Fruit fly (Drosophila melanogaster) whole organism, embryonic: ENCODE measurements around the gene CG13921.
A peak's percentile ranks its signal among the peaks of the same experiment; 100 is the strongest.

Experiments
- BEAF-32 ChIP-seq: fragments of 200-800 bp; sonication (Bioruptor generic); optimal IDR thresholded peaks from 3 replicates; lab custom pipeline; 2017; ENCODE audit warnings: missing biosample characterization, missing genetic modification characterization, mild to moderate bottlenecking, moderate library complexity, missing genetic modification reagents
- CG11560 ChIP-seq: fragments of 200-800 bp; sonication (Bioruptor generic); IDR thresholded peaks from 3 replicates; pipeline ENCODE4 v1.3.6; 2022; ENCODE audit warnings: missing biosample characterization, missing genetic modification characterization
- CG11695 ChIP-seq: fragments of 200-800 bp; sonication (Bioruptor generic); IDR thresholded peaks from 3 replicates; pipeline ENCODE4 v1.3.6; 2022; ENCODE audit warnings: missing biosample characterization, missing genetic modification characterization
- CG12155 ChIP-seq: fragments of 200-800 bp; sonication (Bioruptor generic); optimal IDR thresholded peaks from 3 replicates; lab custom pipeline; 2016; ENCODE audit warnings: missing biosample characterization, missing genetic modification characterization
- CG12942 ChIP-seq: fragments of 200-800 bp; sonication (Bioruptor generic); optimal IDR thresholded peaks from 3 replicates; lab custom pipeline; 2016; ENCODE audit warnings: missing biosample characterization, missing genetic modification characterization
- CG13287 ChIP-seq: fragments of 200-800 bp; sonication (Bioruptor generic); IDR thresholded peaks from 2 replicates; pipeline ENCODE4 v1.3.6; 2022; ENCODE audit warnings: missing biosample characterization, missing genetic modification characterization; ENCODE audit not compliant: partially characterized antibody
- CG14441 ChIP-seq: fragments of 200-800 bp; sonication (Bioruptor generic); IDR thresholded peaks from 2 replicates; pipeline ENCODE4 v1.3.6; 2022; ENCODE audit warnings: missing biosample characterization, missing genetic modification characterization
- CG1647 ChIP-seq: fragments of 200-800 bp; sonication (Bioruptor generic); optimal IDR thresholded peaks from 3 replicates; lab custom pipeline; 2016; ENCODE audit warnings: missing biosample characterization, missing genetic modification characterization
- CG17912 ChIP-seq: fragments of 200-800 bp; sonication (Bioruptor generic); optimal IDR thresholded peaks from 2 replicates; lab custom pipeline; 2018; ENCODE audit warnings: missing biosample characterization, mild to moderate bottlenecking, missing genetic modification characterization
- CG2116 ChIP-seq: fragments of 200-800 bp; sonication (Bioruptor generic); optimal IDR thresholded peaks from 3 replicates; lab custom pipeline; 2018; ENCODE audit warnings: missing biosample characterization, mild to moderate bottlenecking, missing genetic modification characterization
- CG2875 ChIP-seq: fragments of 200-800 bp; sonication (Bioruptor generic); optimal IDR thresholded peaks from 2 replicates; lab custom pipeline; 2017; ENCODE audit warnings: missing biosample characterization, mild to moderate bottlenecking, missing genetic modification characterization, missing genetic modification reagents
- CG31365 ChIP-seq: fragments of 200-800 bp; sonication (Bioruptor generic); optimal IDR thresholded peaks from 2 replicates; lab custom pipeline; 2018; ENCODE audit warnings: missing biosample characterization, mild to moderate bottlenecking, missing genetic modification characterization
- CG32772 ChIP-seq: fragments of 200-800 bp; sonication (Bioruptor generic); IDR thresholded peaks from 2 replicates; pipeline ENCODE4 v1.3.6; 2022; ENCODE audit warnings: missing biosample characterization, missing genetic modification characterization
- CG34224 ChIP-seq: fragments of 200-800 bp; sonication (Bioruptor generic); IDR thresholded peaks from 3 replicates; pipeline ENCODE4 v1.3.6; 2022; ENCODE audit warnings: missing biosample characterization, missing genetic modification characterization; ENCODE audit not compliant: partially characterized antibody
- CG3838 ChIP-seq: fragments of 200-800 bp; sonication (Bioruptor generic); optimal IDR thresholded peaks from 3 replicates; lab custom pipeline; 2016; ENCODE audit warnings: missing biosample characterization, missing genetic modification characterization
- CG4404 ChIP-seq: fragments of 200-800 bp; sonication (Bioruptor generic); IDR thresholded peaks from 2 replicates; pipeline ENCODE4 v1.3.6; 2022; ENCODE audit warnings: missing biosample characterization, missing genetic modification characterization
- CG7556 ChIP-seq: fragments of 200-800 bp; sonication (Bioruptor generic); optimal IDR thresholded peaks from 2 replicates; lab custom pipeline; 2017; ENCODE audit warnings: missing biosample characterization, mild to moderate bottlenecking, missing genetic modification characterization
- Chrac-16 ChIP-seq: fragments of 200-800 bp; sonication (Bioruptor generic); optimal IDR thresholded peaks from 3 replicates; lab custom pipeline; 2016; ENCODE audit warnings: missing biosample characterization, missing genetic modification characterization
- Deaf1 ChIP-seq: fragments of 200-800 bp; optimal IDR thresholded peaks from 3 replicates; lab custom pipeline; 2019; ENCODE audit warnings: missing biosample characterization, mild to moderate bottlenecking, missing genetic modification characterization, moderate library complexity
- Dek ChIP-seq: fragments of 200-800 bp; sonication (Bioruptor generic); optimal IDR thresholded peaks from 3 replicates; lab custom pipeline; 2019; ENCODE audit warnings: missing biosample characterization, mild to moderate bottlenecking, missing genetic modification characterization, moderate library complexity
- Eip74EF ChIP-seq, 2 experiments: fragments of 200-800 bp in 1 of 2; fragments of >200 bp in 1 of 2; sonication (Bioruptor generic) in 1 of 2; optimal IDR thresholded peaks; 2 replicates each; lab custom pipeline; 2017 to 2019; ENCODE audit warnings: missing biosample characterization in 2 of 2, missing genetic modification characterization in 2 of 2, mild to moderate bottlenecking in 1 of 2, moderate library complexity in 1 of 2
- H15 ChIP-seq: fragments of 200-800 bp; sonication (Bioruptor generic); IDR thresholded peaks from 3 replicates; pipeline ENCODE4 v1.3.6; 2022; ENCODE audit warnings: missing biosample characterization, missing genetic modification characterization
- Jarid2 ChIP-seq: fragments of 200-800 bp; sonication (Bioruptor generic); optimal IDR thresholded peaks from 3 replicates; lab custom pipeline; 2017; ENCODE audit warnings: mild to moderate bottlenecking, missing biosample characterization, missing genetic modification reagents, missing genetic modification characterization
- Lhr ChIP-seq: fragments of 200-800 bp; sonication (Bioruptor generic); optimal IDR thresholded peaks from 3 replicates; lab custom pipeline; 2017; ENCODE audit warnings: mild to moderate bottlenecking, missing biosample characterization, missing genetic modification reagents, missing genetic modification characterization
- MBD-R2 ChIP-seq: fragments of 200-800 bp; sonication (Bioruptor generic); IDR thresholded peaks from 2 replicates; pipeline ENCODE4 v1.3.6; 2022; ENCODE audit warnings: missing biosample characterization, missing genetic modification characterization
- Spps ChIP-seq: fragments of 200-800 bp; sonication (Bioruptor generic); optimal IDR thresholded peaks from 2 replicates; lab custom pipeline; 2018; ENCODE audit warnings: missing biosample characterization, mild to moderate bottlenecking, missing genetic modification characterization
- Usf ChIP-seq: fragments of 200-800 bp; sonication (Bioruptor generic); optimal IDR thresholded peaks from 2 replicates; lab custom pipeline; 2017; ENCODE audit warnings: missing genotype, missing biosample characterization, missing genetic modification characterization
- ac ChIP-seq: fragments of 200-800 bp; sonication (Bioruptor generic); optimal IDR thresholded peaks from 3 replicates; lab custom pipeline; 2017; ENCODE audit warnings: missing biosample characterization, mild to moderate bottlenecking, missing genetic modification characterization
- cas ChIP-seq: fragments of 200-800 bp; sonication (Bioruptor generic); IDR thresholded peaks from 2 replicates; pipeline ENCODE4 v1.3.6; 2022; ENCODE audit warnings: missing biosample characterization, missing genetic modification characterization
- caup ChIP-seq: fragments of 200-800 bp; sonication (Bioruptor generic); optimal IDR thresholded peaks from 3 replicates; lab custom pipeline; 2017; ENCODE audit warnings: missing biosample characterization, mild to moderate bottlenecking, missing genetic modification characterization, moderate library complexity; ENCODE audit not compliant: severe bottlenecking
- corto ChIP-seq: fragments of 200-800 bp; sonication (Bioruptor generic); optimal IDR thresholded peaks from 2 replicates; lab custom pipeline; 2016; ENCODE audit warnings: missing biosample characterization, mild to moderate bottlenecking, missing genetic modification characterization, moderate library complexity
- dan ChIP-seq: fragments of 200-800 bp; sonication (Bioruptor generic); IDR thresholded peaks from 2 replicates; pipeline ENCODE4 v1.3.6; 2022; ENCODE audit warnings: missing biosample characterization, missing genetic modification characterization
- danr ChIP-seq: fragments of 200-800 bp; sonication (Bioruptor generic); IDR thresholded peaks from 2 replicates; pipeline ENCODE4 v1.3.6; 2022; ENCODE audit warnings: missing biosample characterization, missing genetic modification characterization
- dm ChIP-seq: fragments of 200-800 bp; sonication (Bioruptor generic); optimal IDR thresholded peaks from 3 replicates; lab custom pipeline; 2016; ENCODE audit warnings: missing biosample characterization, missing genetic modification characterization
- ems ChIP-seq: fragments of 200-800 bp; sonication (Bioruptor generic); optimal IDR thresholded peaks from 3 replicates; lab custom pipeline; 2016; ENCODE audit warnings: missing biosample characterization, missing genetic modification characterization
- fd3F ChIP-seq: fragments of 200-800 bp; sonication (Bioruptor generic); optimal IDR thresholded peaks from 2 replicates; lab custom pipeline; 2018; ENCODE audit warnings: missing biosample characterization, mild to moderate bottlenecking, missing genetic modification characterization, moderate library complexity
- fd96Cb ChIP-seq: fragments of 200-800 bp; sonication (Bioruptor generic); optimal IDR thresholded peaks from 2 replicates; lab custom pipeline; 2018; ENCODE audit warnings: missing biosample characterization, mild to moderate bottlenecking, missing genetic modification characterization, moderate library complexity
- gfzf ChIP-seq: fragments of 200-800 bp; sonication (Bioruptor generic); optimal IDR thresholded peaks from 2 replicates; lab custom pipeline; 2016; ENCODE audit warnings: missing biosample characterization, mild to moderate bottlenecking, missing genetic modification characterization, moderate library complexity
- gsb ChIP-seq: fragments of 200-800 bp; sonication (Bioruptor generic); IDR thresholded peaks from 2 replicates; pipeline ENCODE4 v1.3.6; 2022; ENCODE audit warnings: missing biosample characterization, missing genetic modification characterization
- ken ChIP-seq: fragments of 200-800 bp; sonication (Bioruptor generic); IDR thresholded peaks from 3 replicates; pipeline ENCODE4 v1.3.6; 2022; ENCODE audit warnings: missing biosample characterization, missing genetic modification characterization
- lilli ChIP-seq: fragments of 200-800 bp; sonication (Bioruptor generic); optimal IDR thresholded peaks from 3 replicates; lab custom pipeline; 2016; ENCODE audit warnings: missing biosample characterization, missing genetic modification characterization
- oc ChIP-seq: fragments of 200-800 bp; sonication (Bioruptor generic); optimal IDR thresholded peaks from 2 replicates; lab custom pipeline; 2018; ENCODE audit warnings: missing biosample characterization, mild to moderate bottlenecking, missing genetic modification characterization, moderate library complexity
- pb ChIP-seq: fragments of 200-800 bp; sonication (Bioruptor generic); optimal IDR thresholded peaks from 3 replicates; lab custom pipeline; 2016; ENCODE audit warnings: missing biosample characterization, missing genetic modification characterization
- pho ChIP-seq: fragments of 200-800 bp; sonication (Bioruptor generic); optimal IDR thresholded peaks from 2 replicates; lab custom pipeline; 2016; ENCODE audit warnings: missing biosample characterization, missing genetic modification characterization
- pros ChIP-seq: fragments of 200-800 bp; sonication (Bioruptor generic); optimal IDR thresholded peaks from 3 replicates; lab custom pipeline; 2019; ENCODE audit warnings: missing biosample characterization, mild to moderate bottlenecking, missing genetic modification characterization, moderate library complexity
- sim ChIP-seq: fragments of 200-800 bp; sonication (Bioruptor generic); IDR thresholded peaks from 2 replicates; pipeline ENCODE4 v1.3.6; 2022; ENCODE audit warnings: missing biosample characterization, missing genetic modification characterization
- sob ChIP-seq: fragments of 200-800 bp; sonication (Bioruptor generic); IDR thresholded peaks from 2 replicates; pipeline ENCODE4 v1.3.6; 2022; ENCODE audit warnings: missing biosample characterization, missing genetic modification characterization
- stc ChIP-seq: fragments of 200-800 bp; sonication (Bioruptor generic); IDR thresholded peaks from 2 replicates; pipeline ENCODE4 v1.3.6; 2022; ENCODE audit warnings: missing biosample characterization, missing genetic modification characterization
- yki ChIP-seq: fragments of >200 bp; optimal IDR thresholded peaks from 3 replicates; lab custom pipeline; 2018

CG13921 gene

DNA sequence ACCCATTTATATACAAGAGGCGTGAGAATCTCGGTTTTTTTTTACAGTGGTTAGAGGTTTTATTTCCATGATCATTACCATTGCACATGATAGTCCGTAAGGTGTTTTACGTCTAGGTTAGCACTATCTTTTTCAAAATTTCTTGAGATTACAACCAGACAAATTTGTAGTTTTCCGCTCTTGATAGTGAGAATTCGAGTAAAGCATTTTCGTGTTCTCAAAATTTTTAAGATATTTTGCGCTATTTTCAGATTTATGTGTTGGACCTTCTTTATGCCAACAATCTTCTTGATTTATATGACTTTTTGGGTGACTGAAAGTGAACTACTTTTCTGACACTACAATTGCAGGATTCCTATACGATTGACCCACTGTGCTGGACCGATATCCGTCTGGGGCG lies 5.6 kb upstream of the CG13921 start (continued):
- no peak for TF ChIP-seq pros (GFP tag; lab: Kevin White, UChicago)
- TF ChIP-seq Dek (tag; lab: Kevin White, UChicago) = no peak
- no peak for TF ChIP-seq CG1647 (GFP tag; lab: Kevin White, UChicago)
- TF ChIP-seq CG17912 = no peak
- TF ChIP-seq caup = no peak
- TF ChIP-seq Spps = no peak
- TF ChIP-seq yki (lab: Kevin White, UChicago) = no peak
- TF ChIP-seq CG14441 = peak; percentile 14; the same call in 1 of the 2 replicates
- TF ChIP-seq danr = no peak
- TF ChIP-seq ems (GFP tag; lab: Kevin White, UChicago) = no peak
- peak; percentile 14 for TF ChIP-seq fd3F (GFP tag; lab: Kevin White, UChicago)
- TF ChIP-seq gfzf (GFP tag; lab: Kevin White, UChicago) = no peak
- no peak for TF ChIP-seq CG2875
- no peak for TF ChIP-seq Lhr
- TF ChIP-seq CG2116 (GFP tag; lab: Kevin White, UChicago) = no peak
- no peak for TF ChIP-seq CG12155 (GFP tag; lab: Kevin White, UChicago)
- TF ChIP-seq ac = no peak
- no peak for TF ChIP-seq Jarid2 (GFP tag; lab: Kevin White, UChicago)
- TF ChIP-seq MBD-R2 = no peak
- no peak for TF ChIP-seq sim (GFP tag; lab: Robert Waterston, UW)
- TF ChIP-seq, all 482 proteins: peak for 42

DNA sequence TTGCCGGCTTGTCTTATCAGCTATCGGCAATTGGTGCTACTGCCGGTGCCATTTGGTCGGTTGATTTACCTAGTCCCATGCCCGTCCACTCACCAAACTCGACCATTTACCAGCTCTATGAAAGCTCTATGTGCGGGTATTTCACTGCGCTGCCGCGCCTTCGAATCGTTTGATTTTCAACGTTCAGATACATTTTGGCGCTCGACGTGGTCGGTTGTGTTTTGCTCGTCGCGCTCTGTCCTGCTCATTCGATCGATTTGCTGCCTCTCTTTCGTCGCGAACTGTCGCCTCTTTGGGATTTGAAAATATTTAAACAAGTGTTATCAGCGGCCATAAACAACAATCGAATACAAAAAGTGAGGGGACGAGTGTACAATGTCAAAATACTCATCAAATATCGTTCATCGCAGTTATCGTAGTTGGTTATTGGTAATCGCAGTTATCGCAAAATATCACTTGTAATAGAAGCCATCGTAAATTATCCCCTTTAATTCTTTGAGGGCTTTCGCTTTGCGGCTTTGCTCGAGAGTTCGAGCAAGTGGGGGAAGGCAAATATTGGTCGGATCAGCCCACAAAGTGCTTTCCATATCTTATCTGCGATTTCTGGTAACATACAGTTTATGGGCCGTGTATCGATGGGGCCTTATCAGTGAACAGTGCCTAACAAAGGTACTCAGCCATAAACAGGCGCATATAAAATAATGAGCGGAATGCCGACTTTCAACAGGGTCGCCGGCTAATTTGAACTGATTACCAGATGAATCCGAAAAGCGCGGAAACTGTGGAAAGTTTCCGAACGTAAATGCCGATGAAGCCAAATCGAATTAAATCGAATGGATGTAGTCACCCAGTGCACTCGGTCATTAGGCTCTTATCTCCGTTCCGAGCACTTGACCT lies 4.8 kb upstream of the CG13921 start:
- TF ChIP-seq CG11560 (tag; lab: Robert Waterston, UW) = peak; percentile 64; the same call in 1 of the 3 replicates
- no peak for TF ChIP-seq sob (GFP tag; lab: Robert Waterston, UW)
- TF ChIP-seq gsb (GFP tag; lab: Robert Waterston, UW) = no peak
- TF ChIP-seq CG32772 (GFP tag; lab: Robert Waterston, UW) = no peak
- no peak for TF ChIP-seq CG11695 (GFP tag; lab: Robert Waterston, UW)
- TF ChIP-seq CG2116 (GFP tag; lab: Kevin White, UChicago) = peak; percentile 16
- TF ChIP-seq H15 (GFP tag; lab: Robert Waterston, UW) = no peak
- 0 out of 3 replicates have a peak, but pooled peaks have one; percentile 19 for TF ChIP-seq ken (GFP tag; lab: Robert Waterston, UW)
- TF ChIP-seq Chrac-16 (GFP tag; lab: Kevin White, UChicago) = no peak
- TF ChIP-seq pb (GFP tag; lab: Kevin White, UChicago) = no peak
- no peak for TF ChIP-seq dm
- no peak for TF ChIP-seq Eip74EF (GFP tag; optimal IDR thresholded peaks at IDR 0.05; lab: Kevin White, UChicago)
- no peak for TF ChIP-seq lilli (GFP tag; lab: Kevin White, UChicago)
- no peak for TF ChIP-seq fd96Cb (tag; lab: Kevin White, UChicago)
- no peak for TF ChIP-seq dan (GFP tag; lab: Robert Waterston, UW)
- TF ChIP-seq BEAF-32 (GFP tag; lab: Kevin White, UChicago) = peak; percentile 28
- no peak for TF ChIP-seq CG4404 (GFP tag; lab: Robert Waterston, UW)
- no peak for TF ChIP-seq stc (GFP tag; lab: Robert Waterston, UW)
- no peak for TF ChIP-seq Usf (GFP tag; lab: Kevin White, UChicago)
- no peak for TF ChIP-seq oc (tag; lab: Kevin White, UChicago)
- TF ChIP-seq pho (GFP tag; lab: Kevin White, UChicago) = no peak
- TF ChIP-seq CG12942 = no peak
- no peak for TF ChIP-seq cas
- TF ChIP-seq Deaf1 (tag; lab: Kevin White, UChicago) = peak; percentile 51
- no peak; the same call in 1 of the 2 replicates for TF ChIP-seq CG13287
- TF ChIP-seq corto (GFP tag; lab: Kevin White, UChicago) = no peak
- no peak for TF ChIP-seq CG7556 (GFP tag; lab: Kevin White, UChicago)
- TF ChIP-seq CG3838 = no peak
- TF ChIP-seq CG34224 = peak; percentile 33; the same call in 1 of the 3 replicates
- no peak for TF ChIP-seq CG31365 (tag; lab: Kevin White, UChicago)
